Fruit fly (Drosophila melanogaster): Measurements from ENCODE around the gene Mst87F.

The Mst87F gene

dm6 chr3R:13797823-13798446 is 29.9 kb downstream of the Mst87F start (continued):
- TF ChIP-seq usp (GFP tag; optimal IDR thresholded peaks at IDR 0.05) (no peak), cato (GFP tag; optimal IDR thresholded peaks at IDR 0.05; ENCODE audit: borderline replicate concordance) (no peak), Sox100B (GFP tag; optimal IDR thresholded peaks at IDR 0.05) (no peak), Dad (GFP tag; optimal IDR thresholded peaks at IDR 0.05) (no peak), hbn (GFP tag; IDR thresholded peaks at IDR 0.05; ENCODE audit: partially characterized antibody) (no peak), abd-A (tag; optimal IDR thresholded peaks at IDR 0.05) (no peak), Vsx1 (GFP tag; optimal IDR thresholded peaks at IDR 0.05) (no peak), Dref (GFP tag; IDR thresholded peaks at IDR 0.05) (no peak), Nf-YC (tag; optimal IDR thresholded peaks at IDR 0.05) (no peak), onecut (GFP tag; IDR thresholded peaks at IDR 0.05) (no peak), Awh (GFP tag; IDR thresholded peaks at IDR 0.05) (no peak), CG17612 (GFP tag; IDR thresholded peaks at IDR 0.05) (no peak), Hr78 (GFP tag; optimal IDR thresholded peaks at IDR 0.05) (no peak), Gug (GFP tag; IDR thresholded peaks at IDR 0.05) (no peak), Ssrp (tag; optimal IDR thresholded peaks at IDR 0.05) (no peak), CG11247 (GFP tag; IDR thresholded peaks at IDR 0.05) (no peak), bab2 (GFP tag; optimal IDR thresholded peaks at IDR 0.05) (no peak), ind (GFP tag; optimal IDR thresholded peaks at IDR 0.05) (no peak), CG42726 (GFP tag; IDR thresholded peaks at IDR 0.05; ENCODE audit: partially characterized antibody) (peak; percentile 59; the same call in 1 of the 2 replicates), sna (GFP tag; IDR thresholded peaks at IDR 0.05; ENCODE audit: partially characterized antibody) (peak; percentile 67), CG10267 (tag; optimal IDR thresholded peaks at IDR 0.05) (no peak), Eip74EF (GFP tag; optimal IDR thresholded peaks at IDR 0.05) (no peak), psq (GFP tag; optimal IDR thresholded peaks at IDR 0.05) (no peak), Hr51 (GFP tag; optimal IDR thresholded peaks at IDR 0.05) (no peak), D19B (GFP tag; optimal IDR thresholded peaks at IDR 0.05) (no peak), HLH3B (GFP tag; IDR thresholded peaks at IDR 0.05) (no peak), zf30C (GFP tag; optimal IDR thresholded peaks at IDR 0.05) (no peak), CG30431 (GFP tag; optimal IDR thresholded peaks at IDR 0.05) (no peak), CG17186 (GFP tag; optimal IDR thresholded peaks at IDR 0.05) (no peak), CG5245 (GFP tag; optimal IDR thresholded peaks at IDR 0.05) (no peak), CG15269 (tag; optimal IDR thresholded peaks at IDR 0.05) (no peak), HmgZ (tag; optimal IDR thresholded peaks at IDR 0.05) (no peak), mirr (GFP tag; optimal IDR thresholded peaks at IDR 0.05) (no peak)

dm6 chr3R:13797269-13797677 is 30.5 kb downstream of the Mst87F start:
- TF ChIP-seq CG11398 (GFP tag; optimal IDR thresholded peaks at IDR 0.05) = no peak
- no peak for TF ChIP-seq Xbp1 (GFP tag; optimal IDR thresholded peaks at IDR 0.05)
- TF ChIP-seq Atf-2 (GFP tag; optimal IDR thresholded peaks at IDR 0.05) = no peak
- no peak for TF ChIP-seq CG10274 (GFP tag; optimal IDR thresholded peaks at IDR 0.05)
- peak; percentile 27 for TF ChIP-seq HLHmδ (GFP tag; optimal IDR thresholded peaks at IDR 0.05)
- TF ChIP-seq CG1647 (GFP tag; optimal IDR thresholded peaks at IDR 0.05) = no peak
- no peak for TF ChIP-seq sc (optimal IDR thresholded peaks at IDR 0.05)
- no peak for TF ChIP-seq sc (GFP tag; optimal IDR thresholded peaks at IDR 0.05)
- TF ChIP-seq br (optimal IDR thresholded peaks at IDR 0.05) = no peak
- no peak for TF ChIP-seq pfk (GFP tag; optimal IDR thresholded peaks at IDR 0.05)
- no peak for TF ChIP-seq pzg (GFP tag; optimal IDR thresholded peaks at IDR 0.05)
- no peak for TF ChIP-seq CG15269 (tag; optimal IDR thresholded peaks at IDR 0.05)
- TF ChIP-seq HLH54F (GFP tag; optimal IDR thresholded peaks at IDR 0.05) = no peak
- no peak for TF ChIP-seq cas (GFP tag; IDR thresholded peaks at IDR 0.05)
- TF ChIP-seq CG6175 (GFP tag; IDR thresholded peaks at IDR 0.05) = no peak
- no peak for TF ChIP-seq Stat92E (GFP tag; optimal IDR thresholded peaks at IDR 0.05)
- TF ChIP-seq NFAT (GFP tag; IDR thresholded peaks at IDR 0.05) = no peak
- no peak for TF ChIP-seq ranshi (GFP tag; IDR thresholded peaks at IDR 0.05)
- TF ChIP-seq CG9932 (GFP tag; IDR thresholded peaks at IDR 0.05) = no peak
- no peak for TF ChIP-seq wek (GFP tag; optimal IDR thresholded peaks at IDR 0.05)
